Worm (Caenorhabditis elegans): ENCODE results near the gene mig-18.

DNA sequence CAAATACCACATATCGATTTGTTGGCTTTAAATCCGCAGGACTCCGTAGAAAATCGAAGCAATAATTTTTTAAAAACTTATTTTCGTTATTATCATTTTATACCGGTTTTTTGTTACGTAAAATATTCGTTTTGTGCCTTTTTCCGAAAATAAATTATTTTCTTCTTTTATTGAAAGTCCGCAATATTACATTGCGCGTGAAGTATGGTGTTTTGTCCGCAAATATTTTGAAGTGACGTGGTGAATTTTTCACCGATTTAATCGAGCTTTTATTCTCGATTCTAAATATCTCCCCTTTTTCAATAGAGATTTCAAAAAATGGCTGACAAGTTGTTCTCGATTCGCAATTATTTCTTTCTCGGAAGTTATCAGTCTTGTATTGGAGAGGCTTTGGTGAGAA, 23.0 kb downstream of the mig-18 start, which contains the start of gene cope-1:
- no peak for TF ChIP-seq klf-2 (GFP tag; conservative IDR thresholded peaks at IDR 0.05)
- no peak for TF ChIP-seq flt-1 (GFP tag; IDR thresholded peaks at IDR 0.05)
- TF ChIP-seq ztf-23 (GFP tag; IDR thresholded peaks at IDR 0.05), result no peak
